Worm (Caenorhabditis elegans) whole organism, L1 larva: Measurements from ENCODE around the gene bath-31.

Source experiments
- C04F5.9 ChIP-seq: sonication (generic microtip); optimal IDR thresholded peaks from 2 replicates; lab custom pipeline; 2016; ENCODE audit warnings: missing genetic modification characterization, missing compliant biosample characterization
- C16A3.4 ChIP-seq: fragments of 150-350 bp; optimal IDR thresholded peaks from 2 replicates; lab custom pipeline; 2014; ENCODE audit warnings: missing biosample characterization, missing genetic modification characterization
- F16B12.6 ChIP-seq: fragments of 150-350 bp; optimal IDR thresholded peaks from 2 replicates; lab custom pipeline; 2014; ENCODE audit warnings: missing biosample characterization, missing genetic modification characterization
- Y116A8C.19 ChIP-seq: sonication (generic microtip); optimal IDR thresholded peaks from 2 replicates; lab custom pipeline; 2016; ENCODE audit warnings: missing compliant biosample characterization, missing genetic modification characterization, borderline replicate concordance
- alr-1 ChIP-seq: fragments of 200-800 bp; sonication (Bioruptor generic); optimal IDR thresholded peaks from 2 replicates; lab custom pipeline; 2018; ENCODE audit warnings: borderline replicate concordance, mild to moderate bottlenecking, missing genetic modification characterization, missing compliant biosample characterization
- aly-2 ChIP-seq: fragments of 150-350 bp; optimal IDR thresholded peaks from 2 replicates; lab custom pipeline; 2014; ENCODE audit warnings: missing biosample characterization, missing genetic modification characterization
- ceh-8 ChIP-seq: fragments of 200-800 bp; sonication (Bioruptor generic); optimal IDR thresholded peaks from 2 replicates; lab custom pipeline; 2018; ENCODE audit warnings: mild to moderate bottlenecking, missing genetic modification characterization, moderate library complexity, missing compliant biosample characterization
- ceh-88 ChIP-seq: fragments of 200-800 bp; sonication (Bioruptor generic); IDR thresholded peaks from 2 replicates; pipeline ENCODE4 v1.3.6; 2022; ENCODE audit warnings: missing genetic modification characterization, missing compliant biosample characterization
- ces-1 ChIP-seq: fragments of 150-350 bp; optimal IDR thresholded peaks from 2 replicates; lab custom pipeline; 2014; ENCODE audit warnings: missing biosample characterization, missing genetic modification reagents, missing genetic modification characterization
- dsc-1 ChIP-seq: sonication (generic microtip); optimal IDR thresholded peaks from 2 replicates; lab custom pipeline; 2016; ENCODE audit warnings: mild to moderate bottlenecking, missing genetic modification characterization, missing compliant biosample characterization
- efl-1 ChIP-seq, 4 experiments: fragments of 150-350 bp; optimal IDR thresholded peaks in 3 of 4; peaks in 1 of 4; 1 replicate in 1 of 4; 2 replicates in 3 of 4; lab custom pipeline; 2014; ENCODE audit warnings: missing biosample characterization in 2 of 4, missing genetic modification characterization in 2 of 4, missing genetic modification reagents in 2 of 4
- fkh-4 ChIP-seq: sonication (generic microtip); optimal IDR thresholded peaks from 2 replicates; lab custom pipeline; 2016; ENCODE audit warnings: missing compliant biosample characterization, missing genetic modification characterization, borderline replicate concordance
- fkh-8 ChIP-seq: sonication (generic microtip); optimal IDR thresholded peaks from 2 replicates; lab custom pipeline; 2016; ENCODE audit warnings: mild to moderate bottlenecking, missing genetic modification characterization, missing compliant biosample characterization
- fos-1 ChIP-seq: fragments of 150-350 bp; optimal IDR thresholded peaks from 2 replicates; lab custom pipeline; 2014; ENCODE audit warnings: missing biosample characterization, missing genetic modification characterization
- grh-1 ChIP-seq: fragments of 200-800 bp; sonication (Bioruptor generic); IDR thresholded peaks from 2 replicates; pipeline ENCODE4 v1.3.6; 2022; ENCODE audit warnings: missing genetic modification reagents, missing genetic modification characterization, missing compliant biosample characterization
- hlh-17 ChIP-seq: fragments of 200-800 bp; sonication (Bioruptor generic); optimal IDR thresholded peaks from 2 replicates; lab custom pipeline; 2018; ENCODE audit warnings: missing genetic modification characterization, mild to moderate bottlenecking, missing compliant biosample characterization, moderate library complexity, borderline replicate concordance
- lin-13 ChIP-seq: fragments of 150-350 bp; optimal IDR thresholded peaks from 2 replicates; lab custom pipeline; 2014; ENCODE audit warnings: missing biosample characterization, missing genetic modification reagents, missing genetic modification characterization
- lin-14 ChIP-seq: fragments of 200-800 bp; sonication (Bioruptor generic); optimal IDR thresholded peaks from 2 replicates; lab custom pipeline; 2018; ENCODE audit warnings: mild to moderate bottlenecking, missing genetic modification characterization, moderate library complexity, missing compliant biosample characterization
- lin-15B ChIP-seq: fragments of 150-350 bp; sonication (generic microtip); optimal IDR thresholded peaks from 3 replicates; lab custom pipeline; 2014; ENCODE audit warnings: missing biosample characterization, missing genetic modification characterization
- lin-35 ChIP-seq, 2 experiments: fragments of 150-350 bp; optimal IDR thresholded peaks; 2 replicates each; lab custom pipeline; 2014; ENCODE audit warnings: missing biosample characterization in 2 of 2, missing genetic modification characterization in 2 of 2, missing genetic modification reagents in 2 of 2
- lir-3 ChIP-seq: sonication (generic microtip); optimal IDR thresholded peaks from 2 replicates; lab custom pipeline; 2016; ENCODE audit warnings: mild to moderate bottlenecking, missing genetic modification characterization, moderate library complexity, missing compliant biosample characterization; ENCODE audit not compliant: poor library complexity
- mab-9 ChIP-seq: fragments of 200-800 bp; sonication (Bioruptor generic); IDR thresholded peaks from 2 replicates; pipeline ENCODE4 v1.3.6; 2022; ENCODE audit warnings: missing genetic modification reagents, missing genetic modification characterization, missing compliant biosample characterization
- mef-2 ChIP-seq: fragments of 150-350 bp; optimal IDR thresholded peaks from 2 replicates; lab custom pipeline; 2014; ENCODE audit warnings: missing biosample characterization, missing genetic modification characterization
- mep-1 ChIP-seq: fragments of 150-350 bp; optimal IDR thresholded peaks from 2 replicates; lab custom pipeline; 2014; ENCODE audit warnings: missing biosample characterization, missing genetic modification characterization
- nhr-20 ChIP-seq: sonication (generic microtip); optimal IDR thresholded peaks from 2 replicates; lab custom pipeline; 2016; ENCODE audit warnings: mild to moderate bottlenecking, missing genetic modification characterization, missing compliant biosample characterization
- nhr-237 ChIP-seq: fragments of 150-350 bp; optimal IDR thresholded peaks from 2 replicates; lab custom pipeline; 2014; ENCODE audit warnings: missing biosample characterization, missing genetic modification characterization
- nhr-28 ChIP-seq: fragments of 150-350 bp; optimal IDR thresholded peaks from 2 replicates; lab custom pipeline; 2014; ENCODE audit warnings: missing biosample characterization, missing genetic modification characterization
- nhr-47 ChIP-seq: sonication (generic microtip); optimal IDR thresholded peaks from 2 replicates; lab custom pipeline; 2016; ENCODE audit warnings: mild to moderate bottlenecking, missing genetic modification characterization, moderate library complexity, missing compliant biosample characterization
- nhr-84 ChIP-seq: sonication (generic microtip); optimal IDR thresholded peaks from 2 replicates; lab custom pipeline; 2017; ENCODE audit warnings: missing biosample characterization, missing genetic modification characterization
- skn-1 ChIP-seq: fragments of 150-350 bp; optimal IDR thresholded peaks from 2 replicates; lab custom pipeline; 2014; ENCODE audit warnings: missing biosample characterization, missing genetic modification characterization
- sup-37 ChIP-seq: fragments of 200-800 bp; sonication (Bioruptor generic); optimal IDR thresholded peaks from 2 replicates; lab custom pipeline; 2018; ENCODE audit warnings: mild to moderate bottlenecking, missing genetic modification characterization, missing compliant biosample characterization
- swsn-7 ChIP-seq: sonication (generic microtip); optimal IDR thresholded peaks from 2 replicates; lab custom pipeline; 2016; ENCODE audit warnings: missing genetic modification characterization, missing compliant biosample characterization
- unc-130 ChIP-seq: fragments of 150-350 bp; optimal IDR thresholded peaks from 2 replicates; lab custom pipeline; 2017; ENCODE audit warnings: missing biosample characterization, missing genetic modification characterization, inconsistent platforms
- unc-30 ChIP-seq: sonication (generic microtip); optimal IDR thresholded peaks from 2 replicates; lab custom pipeline; 2017; ENCODE audit warnings: missing biosample characterization, missing genetic modification characterization
- unc-86 ChIP-seq: sonication (generic microtip); optimal IDR thresholded peaks from 2 replicates; lab custom pipeline; 2016; ENCODE audit warnings: missing genetic modification characterization, missing compliant biosample characterization
- vab-15 ChIP-seq: sonication (generic microtip); optimal IDR thresholded peaks from 2 replicates; lab custom pipeline; 2017; ENCODE audit warnings: missing genotype, mild to moderate bottlenecking, missing genetic modification characterization, missing compliant biosample characterization
- zag-1 ChIP-seq: fragments of 150-350 bp; optimal IDR thresholded peaks from 2 replicates; lab custom pipeline; 2014; ENCODE audit warnings: missing biosample characterization, missing genetic modification characterization
- zip-4 ChIP-seq: fragments of 200-800 bp; sonication (Bioruptor generic); optimal IDR thresholded peaks from 2 replicates; lab custom pipeline; 2018; ENCODE audit warnings: mild to moderate bottlenecking, missing genetic modification characterization, moderate library complexity, missing compliant biosample characterization
- ztf-4 ChIP-seq: fragments of 150-350 bp; optimal IDR thresholded peaks from 2 replicates; lab custom pipeline; 2014; ENCODE audit warnings: missing biosample characterization, missing genetic modification characterization

Gene bath-31

ce11 chrII:3682770-3683234, 49.0 kb upstream of the bath-31 start, which contains the start of gene F19B10.1 (continued):
- TF ChIP-seq lin-14 (GFP tag; lab: Kevin White, UChicago) (peak; percentile 86), fos-1 (tag; lab: Kevin White, UChicago) (no peak), nhr-84 (tag; lab: Kevin White, UChicago) (no peak), lin-35 (GFP tag; optimal IDR thresholded peaks at IDR 0.05; lab: Kevin White, UChicago) (peak; percentile 88 to 98), zip-4 (GFP tag; lab: Kevin White, UChicago) (peak; percentile 6), fkh-8 (no peak), zag-1 (tag; lab: Kevin White, UChicago) (no peak), ces-1 (GFP tag; lab: Kevin White, UChicago) (no peak), ztf-4 (tag; lab: Kevin White, UChicago) (no peak), nhr-28 (tag; lab: Kevin White, UChicago) (no peak), unc-30 (tag; lab: Kevin White, UChicago) (no peak), sup-37 (no peak), C04F5.9 (peak; percentile 60), ceh-88 (GFP tag; lab: Robert Waterston, UW) (no peak), F16B12.6 (tag; lab: Kevin White, UChicago) (peak; percentile 97), dsc-1 (tag; lab: Kevin White, UChicago) (peak; percentile 60), nhr-20 (tag; lab: Kevin White, UChicago) (peak; percentile 88), alr-1 (no peak), mab-9 (GFP tag; lab: Robert Waterston, UW) (0 out of 2 replicates have a peak, but pooled peaks have one; percentile 23), ceh-8 (no peak), lin-13 (GFP tag; lab: Kevin White, UChicago) (peak; percentile 72), nhr-237 (tag; lab: Kevin White, UChicago) (no peak), grh-1 (GFP tag; lab: Robert Waterston, UW) (0 out of 2 replicates have a peak, but pooled peaks have one; percentile 20), mep-1 (tag; lab: Kevin White, UChicago) (peak; percentile 93), unc-86 (tag; lab: Kevin White, UChicago) (peak; percentile 15), aly-2 (tag; lab: Kevin White, UChicago) (peak; percentile 35), fkh-4 (no peak), Y116A8C.19 (tag; lab: Kevin White, UChicago) (no peak), vab-15 (tag; lab: Kevin White, UChicago) (peak; percentile 49), skn-1 (tag; lab: Kevin White, UChicago) (peak; percentile 67), C16A3.4 (tag; lab: Kevin White, UChicago) (peak; percentile 86), mef-2 (tag; lab: Kevin White, UChicago) (no peak)

ce11 chrII:3684487-3685067, 47.2 kb upstream of the bath-31 start:
- no peak for TF ChIP-seq sup-37
- TF ChIP-seq swsn-7 (tag; lab: Kevin White, UChicago): no peak
- TF ChIP-seq unc-130 (tag; lab: Kevin White, UChicago): no peak
- no peak for TF ChIP-seq lin-15B (tag; lab: Kevin White, UChicago)
- TF ChIP-seq skn-1 (tag; lab: Kevin White, UChicago): peak; percentile 17
- no peak for TF ChIP-seq efl-1 (optimal IDR thresholded peaks at IDR 0.05; lab: Kevin White, UChicago)
- TF ChIP-seq efl-1 (GFP tag; optimal IDR thresholded peaks at IDR 0.05 in 1 of 2; lab: Kevin White, UChicago): peak in 1 of 2 experiments; percentile 78
- peak; percentile 47 for TF ChIP-seq zip-4 (GFP tag; lab: Kevin White, UChicago)
- no peak for TF ChIP-seq lir-3 (tag; lab: Kevin White, UChicago)
- TF ChIP-seq nhr-47 (tag; lab: Kevin White, UChicago): no peak

- TF ChIP-seq efl-1 (optimal IDR thresholded peaks at IDR 0.05; lab: Kevin White, UChicago) (no peak), efl-1 (GFP tag; optimal IDR thresholded peaks at IDR 0.05 in 1 of 2; lab: Kevin White, UChicago) (no peak), vab-15 (tag; lab: Kevin White, UChicago) (no peak), ztf-4 (tag; lab: Kevin White, UChicago) (no peak), nhr-237 (tag; lab: Kevin White, UChicago) (no peak), hlh-17 (no peak)
Measured at ce11 chrII:3688333-3688732, 43.4 kb upstream of the bath-31 start, which contains the start of gene ifas-1. Gene ifas-1 (minus strand): TSS chrII:3688719.
